Worm (Caenorhabditis elegans): ENCODE measurements around the gene T04C12.9.

DNA sequence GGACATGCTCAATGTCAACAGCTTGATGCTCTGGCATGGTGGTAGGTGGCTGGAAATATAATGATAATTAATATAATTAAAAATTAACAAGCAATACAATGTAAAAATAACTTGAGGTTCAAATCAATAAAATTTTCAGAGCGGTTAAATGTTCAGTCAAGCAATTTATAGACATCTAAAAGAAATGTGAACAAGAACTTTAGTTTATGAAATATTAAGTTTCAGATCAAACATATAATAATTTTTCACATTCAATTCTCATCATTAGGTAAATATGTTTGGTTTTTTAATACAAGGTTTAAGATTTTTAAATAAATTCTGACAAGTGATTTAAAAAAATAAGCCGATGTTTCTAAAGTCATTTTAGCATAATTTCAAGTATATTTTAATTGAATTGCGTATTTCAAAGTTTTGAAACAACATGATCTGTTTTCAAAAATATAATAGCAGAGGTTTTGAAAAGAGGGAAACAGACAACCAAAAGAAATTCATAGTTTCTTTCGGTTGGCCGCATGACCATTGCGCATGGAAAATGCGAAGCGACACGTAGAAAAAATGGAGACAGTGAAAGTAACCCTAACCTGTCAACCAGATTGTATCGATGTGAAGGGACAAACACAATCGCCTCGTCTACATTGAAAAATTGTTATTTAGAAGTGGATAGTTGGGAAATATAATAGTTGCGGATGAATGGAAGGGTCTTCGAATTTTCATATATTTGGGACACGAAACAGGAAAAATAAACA, 2.6 kb downstream of the T04C12.9 start, which contains the start of gene T04C12.11:
- TF ChIP-seq snpc-4 (tag; optimal IDR thresholded peaks at IDR 0.05) (no peak), nhr-21 (tag; optimal IDR thresholded peaks at IDR 0.05) (no peak), aly-2 (tag; optimal IDR thresholded peaks at IDR 0.05) (no peak), unc-62 (GFP tag; optimal IDR thresholded peaks at IDR 0.05) (no peak), elt-3 (tag; optimal IDR thresholded peaks at IDR 0.05) (no peak), ceh-82 (tag; optimal IDR thresholded peaks at IDR 0.05) (no peak), fos-1 (tag; optimal IDR thresholded peaks at IDR 0.05) (peak; percentile 12), F13H6.1 (tag; optimal IDR thresholded peaks at IDR 0.05) (no peak), nhr-237 (tag; optimal IDR thresholded peaks at IDR 0.05) (no peak), skn-1 (tag; optimal IDR thresholded peaks at IDR 0.05) (no peak), ztf-11 (tag; optimal IDR thresholded peaks at IDR 0.05) (no peak), nhr-6 (tag; optimal IDR thresholded peaks at IDR 0.05) (peak; percentile 13), lin-39 (tag; optimal IDR thresholded peaks at IDR 0.05) (no peak)
